Fruit fly (Drosophila melanogaster) whole organism, pupa: ENCODE results near the gene CG5191.

Source experiments
- CG10348 ChIP-seq: fragments of 200-800 bp; sonication (Bioruptor generic); IDR thresholded peaks from 2 replicates; pipeline ENCODE4 v1.3.6; 2022; ENCODE audit warnings: missing biosample characterization, missing genetic modification characterization
- CG13204 ChIP-seq: fragments of 200-800 bp; sonication (Bioruptor generic); optimal IDR thresholded peaks from 2 replicates; lab custom pipeline; 2018; ENCODE audit warnings: missing biosample characterization, mild to moderate bottlenecking, missing genetic modification characterization, moderate library complexity
- CG15710 ChIP-seq: fragments of 200-800 bp; sonication (Bioruptor generic); optimal IDR thresholded peaks from 2 replicates; lab custom pipeline; 2018; ENCODE audit warnings: missing biosample characterization, mild to moderate bottlenecking, missing genetic modification characterization, moderate library complexity
- CG34367 ChIP-seq: fragments of 200-800 bp; sonication (Bioruptor generic); optimal IDR thresholded peaks from 2 replicates; lab custom pipeline; 2018; ENCODE audit warnings: missing biosample characterization, mild to moderate bottlenecking, missing genetic modification characterization
- CG9948 ChIP-seq: fragments of 200-800 bp; sonication (Bioruptor generic); optimal IDR thresholded peaks from 2 replicates; lab custom pipeline; 2018; ENCODE audit warnings: missing biosample characterization, mild to moderate bottlenecking, missing genetic modification characterization, moderate library complexity
- D1 ChIP-seq: fragments of 200-800 bp; sonication (Bioruptor generic); optimal IDR thresholded peaks from 2 replicates; lab custom pipeline; 2018; ENCODE audit warnings: missing biosample characterization, mild to moderate bottlenecking, missing genetic modification characterization, moderate library complexity
- EcR ChIP-seq: fragments of 200-800 bp; sonication (Bioruptor generic); optimal IDR thresholded peaks from 3 replicates; lab custom pipeline; 2019; ENCODE audit warnings: missing biosample characterization, missing genetic modification characterization, mild to moderate bottlenecking, moderate library complexity, missing genetic modification reagents
- Pif1B ChIP-seq: fragments of 200-800 bp; sonication (Bioruptor generic); optimal IDR thresholded peaks from 3 replicates; lab custom pipeline; 2016; ENCODE audit warnings: missing biosample characterization, missing genetic modification characterization
- Snoo ChIP-seq: fragments of 200-800 bp; sonication (Bioruptor generic); optimal IDR thresholded peaks from 3 replicates; lab custom pipeline; 2017; ENCODE audit warnings: missing biosample characterization, mild to moderate bottlenecking, missing genetic modification characterization, inconsistent platforms
- gl ChIP-seq: fragments of 200-800 bp; sonication (Bioruptor generic); optimal IDR thresholded peaks from 2 replicates; lab custom pipeline; 2018; ENCODE audit warnings: missing biosample characterization, mild to moderate bottlenecking, missing genetic modification characterization

dm6 chr3R:20542283-20543144 lies 18.2 kb upstream of the CG5191 start:
- TF ChIP-seq Snoo (tag; lab: Kevin White, UChicago) (no peak), CG15710 (tag; lab: Kevin White, UChicago) (no peak), CG10348 (no peak), CG13204 (GFP tag; lab: Kevin White, UChicago) (no peak), CG9948 (tag; lab: Kevin White, UChicago) (no peak), CG34367 (tag; lab: Kevin White, UChicago) (no peak), Pif1B (no peak), EcR (GFP tag; lab: Kevin White, UChicago) (no peak), gl (tag; lab: Kevin White, UChicago) (no peak), D1 (tag; lab: Kevin White, UChicago) (no peak)
